Worm (Caenorhabditis elegans): Measurements from ENCODE around the gene wdr-48.
A peak's percentile ranks its signal among the peaks of the same experiment; 100 is the strongest.

Gene wdr-48

ce11 chrIII:4568455-4568854 lies 10.2 kb upstream of the wdr-48 start, which contains the start of gene idhg-1 (continued):
- peak in 1 of 6 experiments; percentile 23 for TF ChIP-seq elt-3 (tag; optimal IDR thresholded peaks at IDR 0.05)
- TF ChIP-seq sptf-1 (tag; optimal IDR thresholded peaks at IDR 0.05) = no peak
- TF ChIP-seq nhr-71 (tag; optimal IDR thresholded peaks at IDR 0.05) = peak; percentile 80
- TF ChIP-seq pax-3 (tag; optimal IDR thresholded peaks at IDR 0.05) = peak; percentile 7
- TF ChIP-seq mef-2 (tag; optimal IDR thresholded peaks at IDR 0.05) = no peak
- peak in 1 of 2 experiments; percentile 55 for TF ChIP-seq ztf-11 (tag; optimal IDR thresholded peaks at IDR 0.05)
- TF ChIP-seq unc-30 (tag; optimal IDR thresholded peaks at IDR 0.05) = no peak
- peak; percentile 40 for TF ChIP-seq egl-13 (tag; optimal IDR thresholded peaks at IDR 0.05)
- TF ChIP-seq fkh-8 (tag; optimal IDR thresholded peaks at IDR 0.05) = peak; percentile 37
- peak; percentile 72 for TF ChIP-seq nhr-20 (tag; optimal IDR thresholded peaks at IDR 0.05)
- TF ChIP-seq nhr-19 (GFP tag; conservative IDR thresholded peaks at IDR 0.05) = peak; percentile 88

ce11 chrIII:4581495-4581894 lies 2.8 kb downstream of the wdr-48 start, which contains the start of gene F35G12.12:
F35G12.12 (plus strand) TSS chrIII:4581795.
- TF ChIP-seq sox-4 (tag; optimal IDR thresholded peaks at IDR 0.05) = no peak

ce11 chrIII:4584068-4584566 lies 5.5 kb downstream of the wdr-48 start, which contains the start of gene F35G12.5:
F35G12.5 (plus strand) TSS chrIII:4584118.
- TF ChIP-seq efl-1 (optimal IDR thresholded peaks at IDR 0.05) (no peak), efl-1 (GFP tag; optimal IDR thresholded peaks at IDR 0.05 in 1 of 2) (peak in 1 of 2 experiments; percentile 45), aha-1 (tag; optimal IDR thresholded peaks at IDR 0.05) (no peak), lsy-2 (tag; optimal IDR thresholded peaks at IDR 0.05) (peak in 1 of 2 experiments; percentile 6)

ce11 chrIII:4587177-4587576 lies 8.5 kb downstream of the wdr-48 start, which contains the start of the genes F35G12.7 and smc-4:
F35G12.7 (minus strand) TSS chrIII:4587330.
smc-4 (plus strand) TSS chrIII:4587501.
- TF ChIP-seq unc-30 (tag; optimal IDR thresholded peaks at IDR 0.05) = no peak
- peak; percentile 79 for TF ChIP-seq mep-1 (tag; optimal IDR thresholded peaks at IDR 0.05)
- TF ChIP-seq nhr-237 (tag; optimal IDR thresholded peaks at IDR 0.05) = no peak
- TF ChIP-seq lin-15B (tag; optimal IDR thresholded peaks at IDR 0.05) = peak; percentile 35
- peak; percentile 81 to 89 for TF ChIP-seq efl-1 (optimal IDR thresholded peaks at IDR 0.05)
- TF ChIP-seq efl-1 (GFP tag; optimal IDR thresholded peaks at IDR 0.05 in 1 of 2) = peak; percentile 89 to 99
- peak; percentile 87 to 94 for TF ChIP-seq lin-35 (GFP tag; optimal IDR thresholded peaks at IDR 0.05)
- TF ChIP-seq dsc-1 (tag; optimal IDR thresholded peaks at IDR 0.05) = peak; percentile 64
- TF ChIP-seq unc-98 (GFP tag; IDR thresholded peaks at IDR 0.05) = no peak
- peak; percentile 86 to 91 (median 91) for TF ChIP-seq dpl-1 (GFP tag; optimal IDR thresholded peaks at IDR 0.05)
- TF ChIP-seq snu-23 (GFP tag; optimal IDR thresholded peaks at IDR 0.05) = peak; percentile 77
- peak; percentile 69 for TF ChIP-seq rnt-1 (tag; optimal IDR thresholded peaks at IDR 0.05)
- peak; percentile 51 for TF ChIP-seq isw-1 (GFP tag; IDR thresholded peaks at IDR 0.05)
- TF ChIP-seq efl-3 (GFP tag; optimal IDR thresholded peaks at IDR 0.05) = no peak
- peak; percentile 4 for TF ChIP-seq lin-13 (GFP tag; optimal IDR thresholded peaks at IDR 0.05)
- TF ChIP-seq Y116A8C.19 (tag; optimal IDR thresholded peaks at IDR 0.05; ENCODE audit: borderline replicate concordance) = no peak
- TF ChIP-seq fkh-10 (GFP tag; optimal IDR thresholded peaks at IDR 0.05) = no peak
- TF ChIP-seq sptf-1 (tag; optimal IDR thresholded peaks at IDR 0.05) = no peak
- no peak for TF ChIP-seq mef-2 (tag; optimal IDR thresholded peaks at IDR 0.05)
- TF ChIP-seq mdl-1 (tag; optimal IDR thresholded peaks at IDR 0.05) = peak in 1 of 2 experiments; percentile 33
- TF ChIP-seq grh-1 (GFP tag; IDR thresholded peaks at IDR 0.05) = peak; percentile 33; the same call in 1 of the 2 replicates
- peak; percentile 38 for TF ChIP-seq nhr-90 (tag; optimal IDR thresholded peaks at IDR 0.05; ENCODE audit: poor library complexity)
- peak; percentile 48 for TF ChIP-seq C04F5.9 (tag; optimal IDR thresholded peaks at IDR 0.05)
- TF ChIP-seq aly-2 (tag; optimal IDR thresholded peaks at IDR 0.05) = no peak
- no peak for TF ChIP-seq ces-1 (GFP tag; optimal IDR thresholded peaks at IDR 0.05)
- TF ChIP-seq nhr-85 (tag) = peak; percentile 58
- no peak for TF ChIP-seq tlp-1 (tag; optimal IDR thresholded peaks at IDR 0.05)
- peak; percentile 72 for TF ChIP-seq nhr-47 (tag; optimal IDR thresholded peaks at IDR 0.05)
- TF ChIP-seq elt-2 (tag; optimal IDR thresholded peaks at IDR 0.05) = no peak
- TF ChIP-seq ceh-8 (GFP tag; optimal IDR thresholded peaks at IDR 0.05) = peak; percentile 34
- peak; percentile 70 for TF ChIP-seq C16A3.4 (tag; optimal IDR thresholded peaks at IDR 0.05)
- TF ChIP-seq snpc-4 (tag; optimal IDR thresholded peaks at IDR 0.05) = peak; percentile 9
- no peak for TF ChIP-seq blmp-1 (tag; optimal IDR thresholded peaks at IDR 0.05)
- TF ChIP-seq nhr-12 (tag; optimal IDR thresholded peaks at IDR 0.05) = no peak
- TF ChIP-seq unc-130 (tag; optimal IDR thresholded peaks at IDR 0.05) = peak; percentile 71
- TF ChIP-seq zip-4 (GFP tag; optimal IDR thresholded peaks at IDR 0.05) = no peak

All from whole organism, L1 larva.